ENCODE assay signal across 5 worm cellular contexts in the genomic region with DNA sequence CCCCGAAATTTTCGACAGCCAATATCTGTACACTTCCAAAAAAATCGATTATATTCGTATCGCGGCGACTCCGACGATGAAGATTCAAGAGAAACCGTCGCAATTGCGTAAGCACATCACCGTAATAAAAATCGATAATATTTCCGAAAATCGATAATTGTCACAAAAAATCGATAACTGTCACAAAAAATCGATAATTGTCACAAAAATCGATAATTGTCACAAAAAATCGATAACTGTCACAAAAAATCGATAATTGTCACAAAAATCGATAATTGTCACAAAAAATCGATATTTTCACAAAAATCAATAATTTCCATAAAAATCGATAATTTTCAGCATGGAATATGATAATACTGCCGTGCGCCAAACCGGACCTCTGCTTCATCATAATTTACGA.
TF ChIP-seq lines count a peak whose summit lies in the region.

No protein-coding gene starts in this region.

TF ChIP-seq in whole organism, L1 larva, 84 proteins besides CTCF, POLR2A, EP300 and RAD21:
- TF ChIP-seq nhr-85 (tag; lab: Kevin White, UChicago), result peak; percentile 14

TF ChIP-seq in whole organism, L3 larva, 47 proteins besides CTCF, POLR2A, EP300 and RAD21:
- TF ChIP-seq ceh-28 (tag; optimal IDR thresholded peaks at IDR 0.05; lab: Kevin White, UChicago), result peak; percentile 99
TF ChIP-seq in whole organism, L3 larva: peak in this region for 1; not testable (repeated sequence) for 46.

TF ChIP-seq in whole organism, L4 larva, 104 proteins besides CTCF, POLR2A, EP300 and RAD21:
- peak; percentile 99 for TF ChIP-seq ceh-28 (tag; optimal IDR thresholded peaks at IDR 0.05; lab: Kevin White, UChicago)

TF ChIP-seq in whole organism, late embryonic, 69 proteins besides CTCF, POLR2A, EP300 and RAD21:
- peak; percentile 73 for TF ChIP-seq ceh-48 (tag; optimal IDR thresholded peaks at IDR 0.05; lab: Kevin White, UChicago)

TF ChIP-seq in whole organism, midembryonic, 9 proteins besides CTCF, POLR2A, EP300 and RAD21:
- peak; percentile 99 for TF ChIP-seq T22C8.4 (GFP tag; IDR thresholded peaks at IDR 0.05; lab: Robert Waterston, UW)
